Worm (Caenorhabditis elegans) whole organism, L1 larva: ENCODE data around the gene C26D10.7.
A peak's percentile ranks its signal among the peaks of the same experiment; 100 is the strongest.

Experiments used
- ama-1 ChIP-seq: fragments of 150-350 bp; optimal IDR thresholded peaks from 2 replicates; lab custom pipeline; 2014
- ces-1 ChIP-seq: fragments of 150-350 bp; optimal IDR thresholded peaks from 2 replicates; lab custom pipeline; 2014; ENCODE audit warnings: missing biosample characterization, missing genetic modification reagents, missing genetic modification characterization
- elt-2 ChIP-seq: sonication (generic microtip); optimal IDR thresholded peaks from 2 replicates; lab custom pipeline; 2016; ENCODE audit warnings: missing genetic modification characterization, mild to moderate bottlenecking, inconsistent platforms, missing compliant biosample characterization, missing genetic modification reagents
- fos-1 ChIP-seq: fragments of 150-350 bp; optimal IDR thresholded peaks from 2 replicates; lab custom pipeline; 2014; ENCODE audit warnings: missing biosample characterization, missing genetic modification characterization
- hlh-4 ChIP-seq: sonication (generic microtip); optimal IDR thresholded peaks from 2 replicates; lab custom pipeline; 2016; ENCODE audit warnings: mild to moderate bottlenecking, missing genetic modification characterization, missing compliant biosample characterization
- lir-3 ChIP-seq: sonication (generic microtip); optimal IDR thresholded peaks from 2 replicates; lab custom pipeline; 2016; ENCODE audit warnings: mild to moderate bottlenecking, missing genetic modification characterization, moderate library complexity, missing compliant biosample characterization; ENCODE audit not compliant: poor library complexity
- lsy-2 ChIP-seq, 2 experiments: fragments of 150-350 bp; optimal IDR thresholded peaks; 2 replicates each; lab custom pipeline; 2014; ENCODE audit warnings: missing biosample characterization in 2 of 2, missing genetic modification characterization in 2 of 2
- nhr-20 ChIP-seq: sonication (generic microtip); optimal IDR thresholded peaks from 2 replicates; lab custom pipeline; 2016; ENCODE audit warnings: mild to moderate bottlenecking, missing genetic modification characterization, missing compliant biosample characterization
- nhr-76 ChIP-seq: sonication (generic microtip); optimal IDR thresholded peaks from 2 replicates; lab custom pipeline; 2017; ENCODE audit warnings: missing biosample characterization, missing genetic modification characterization
- nhr-90 ChIP-seq: sonication (generic microtip); optimal IDR thresholded peaks from 2 replicates; lab custom pipeline; 2016; ENCODE audit warnings: mild to moderate bottlenecking, missing genetic modification characterization, missing compliant biosample characterization; ENCODE audit not compliant: poor library complexity
- pax-3 ChIP-seq: fragments of 200-800 bp; sonication (Bioruptor generic); optimal IDR thresholded peaks from 2 replicates; lab custom pipeline; 2018; ENCODE audit warnings: mild to moderate bottlenecking, missing genetic modification characterization, moderate library complexity, missing compliant biosample characterization
- pqm-1 ChIP-seq: sonication (generic microtip); optimal IDR thresholded peaks from 3 replicates; lab custom pipeline; 2017; ENCODE audit warnings: missing biosample characterization, missing genetic modification characterization
- snpc-4 ChIP-seq: fragments of 150-350 bp; optimal IDR thresholded peaks from 2 replicates; lab custom pipeline; 2014; ENCODE audit warnings: missing biosample characterization, missing genetic modification characterization
- sptf-1 ChIP-seq: fragments of 150-350 bp; optimal IDR thresholded peaks from 2 replicates; lab custom pipeline; 2014; ENCODE audit warnings: missing biosample characterization, missing genetic modification characterization
- sup-37 ChIP-seq: fragments of 200-800 bp; sonication (Bioruptor generic); optimal IDR thresholded peaks from 2 replicates; lab custom pipeline; 2018; ENCODE audit warnings: mild to moderate bottlenecking, missing genetic modification characterization, missing compliant biosample characterization
- tbx-2 ChIP-seq: sonication (generic microtip); optimal IDR thresholded peaks from 2 replicates; lab custom pipeline; 2016; ENCODE audit warnings: missing genetic modification characterization, missing compliant biosample characterization
- unc-130 ChIP-seq: fragments of 150-350 bp; optimal IDR thresholded peaks from 2 replicates; lab custom pipeline; 2017; ENCODE audit warnings: missing biosample characterization, missing genetic modification characterization, inconsistent platforms
- unc-86 ChIP-seq: sonication (generic microtip); optimal IDR thresholded peaks from 2 replicates; lab custom pipeline; 2016; ENCODE audit warnings: missing genetic modification characterization, missing compliant biosample characterization
- zag-1 ChIP-seq: fragments of 150-350 bp; optimal IDR thresholded peaks from 2 replicates; lab custom pipeline; 2014; ENCODE audit warnings: missing biosample characterization, missing genetic modification characterization

Gene C26D10.7

DNA sequence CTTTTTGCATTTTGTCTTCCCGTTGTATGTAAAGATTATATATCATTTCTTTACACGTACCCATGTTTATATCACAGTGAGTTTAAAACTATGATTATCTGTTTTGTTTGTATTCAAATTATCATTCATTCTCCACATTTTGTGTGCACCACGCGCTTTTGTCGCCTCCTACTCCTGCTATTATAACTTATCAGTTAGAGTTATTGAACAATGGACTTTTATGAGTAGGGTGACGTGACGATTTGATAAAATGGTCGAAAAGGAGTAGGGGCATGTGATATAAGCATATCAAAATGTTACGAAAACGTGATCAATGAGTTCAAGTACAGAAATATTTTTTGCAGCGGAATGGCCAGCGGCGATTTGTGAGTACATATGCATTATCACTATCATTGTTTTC, 49.1 kb downstream of the C26D10.7 start (continued):
- TF ChIP-seq nhr-90 (tag; lab: Kevin White, UChicago) (peak; percentile 59), ama-1 (lab: Kevin White, UChicago) (no peak), snpc-4 (tag; lab: Kevin White, UChicago) (no peak)

DNA sequence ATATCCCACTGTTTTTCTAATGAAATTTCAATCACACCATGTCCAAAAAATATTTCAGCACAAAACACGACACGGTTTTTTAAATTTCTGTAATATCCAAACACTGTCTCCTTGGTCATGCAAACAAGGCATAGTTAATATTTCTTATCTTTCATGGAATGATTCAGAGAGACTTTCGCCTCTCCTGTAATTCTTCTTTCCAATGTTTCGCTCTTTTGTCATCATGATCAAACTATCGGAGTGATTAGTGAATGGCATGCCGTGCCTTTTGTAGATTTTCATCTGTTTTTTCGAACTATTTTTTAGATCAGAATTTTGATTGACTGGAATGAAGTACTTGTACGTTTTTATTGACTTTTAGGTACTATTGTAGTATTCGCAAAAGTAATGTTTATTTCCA, 50.6 kb downstream of the C26D10.7 start:
- peak; percentile 67 for TF ChIP-seq pqm-1 (tag; lab: Kevin White, UChicago)
- TF ChIP-seq elt-2: peak; percentile 62
- TF ChIP-seq zag-1 (tag; lab: Kevin White, UChicago): no peak
- TF ChIP-seq nhr-20 (tag; lab: Kevin White, UChicago): peak; percentile 33

DNA sequence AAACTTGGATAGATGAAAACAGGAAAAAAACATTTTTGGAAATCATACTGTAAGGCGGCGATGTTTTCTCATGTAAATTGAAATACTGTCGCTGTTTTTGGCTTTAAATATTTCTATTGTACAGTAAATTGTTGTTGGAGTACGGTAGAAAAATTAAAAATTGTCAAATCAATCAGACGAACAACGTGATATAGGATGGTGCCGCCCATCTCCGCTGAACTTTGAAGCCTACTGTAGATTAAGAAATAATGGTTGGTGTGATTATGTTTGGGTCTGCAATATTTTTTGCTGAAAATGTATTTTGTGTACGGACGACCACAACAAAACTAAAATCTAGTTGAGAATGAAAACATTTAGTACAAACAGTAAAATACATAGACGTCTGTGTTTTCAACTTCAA, 51.8 kb downstream of the C26D10.7 start:
- TF ChIP-seq pax-3 (tag; lab: Kevin White, UChicago) (no peak), nhr-20 (tag; lab: Kevin White, UChicago) (no peak), sup-37 (GFP tag; lab: Kevin White, UChicago) (no peak), elt-2 (peak; percentile 17), lsy-2 (tag; optimal IDR thresholded peaks at IDR 0.05; lab: Kevin White, UChicago) (peak in 1 of 2 experiments; percentile 23), fos-1 (no peak), lir-3 (tag; lab: Kevin White, UChicago) (no peak), ces-1 (GFP tag; lab: Kevin White, UChicago) (no peak), unc-130 (tag; lab: Kevin White, UChicago) (no peak), nhr-76 (tag; lab: Kevin White, UChicago) (no peak), sptf-1 (tag; lab: Kevin White, UChicago) (no peak), tbx-2 (tag; lab: Kevin White, UChicago) (no peak), unc-86 (tag; lab: Kevin White, UChicago) (no peak), hlh-4 (no peak)
